Fruit fly (Drosophila melanogaster): ENCODE results near the gene Pgant7.

DNA sequence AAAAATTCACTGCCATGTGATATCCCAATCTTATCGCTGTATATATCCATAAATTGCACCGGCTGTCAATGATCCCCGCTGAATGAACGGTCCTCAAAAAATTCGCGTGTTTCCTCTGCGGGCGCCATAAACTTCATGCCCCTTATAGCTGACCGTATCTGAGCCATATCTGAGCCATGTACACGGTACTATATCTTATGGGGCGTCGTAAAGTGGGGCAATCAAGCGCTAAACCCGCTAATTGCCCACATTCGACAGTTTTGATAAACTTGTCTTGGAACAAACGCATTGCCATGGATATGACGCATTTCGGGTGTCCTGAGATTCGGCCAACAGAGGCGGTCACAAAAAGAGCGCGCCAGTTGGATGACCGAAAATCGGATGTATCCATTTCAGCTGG lies 11.1 kb upstream of the Pgant7 start:
- no peak for TF ChIP-seq CG6792 (GFP tag; optimal IDR thresholded peaks at IDR 0.05)
- TF ChIP-seq CG15336 (GFP tag; IDR thresholded peaks at IDR 0.05), result no peak
- TF ChIP-seq CG6854 (GFP tag; optimal IDR thresholded peaks at IDR 0.05), result no peak
- no peak for TF ChIP-seq dsx (GFP tag; optimal IDR thresholded peaks at IDR 0.05; ENCODE audit: poor library complexity, severe bottlenecking)
- TF ChIP-seq CG32006 (GFP tag; optimal IDR thresholded peaks at IDR 0.05), result no peak
- no peak for TF ChIP-seq eg (GFP tag; IDR thresholded peaks at IDR 0.05)

Data from whole organism, prepupa.